Worm (Caenorhabditis elegans): ENCODE data around the gene C14A4.8.

Gene C14A4.8

DNA sequence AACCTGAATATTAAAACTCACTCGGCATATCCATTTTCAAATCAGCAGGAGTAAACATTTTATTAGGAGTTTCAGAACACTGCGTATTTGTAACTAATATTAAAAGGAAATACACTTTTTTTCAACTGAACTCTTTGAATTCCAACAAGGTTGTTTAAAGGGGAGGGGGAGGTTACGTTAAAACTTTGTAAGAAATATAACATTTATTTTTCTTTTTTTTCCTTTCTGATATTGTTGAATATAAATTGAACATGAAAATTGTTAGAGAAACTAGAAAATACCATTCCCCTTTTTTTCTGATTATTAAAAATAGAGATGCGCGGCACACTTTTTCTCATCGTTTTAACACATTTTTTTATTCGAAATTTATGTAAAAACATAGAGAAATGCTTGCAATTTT lies at the start of gene C14A4.8:
C14A4.8 (minus strand) TSS at position 101 of the 400 bp plus-strand sequence.
- TF ChIP-seq nhr-76 (tag; optimal IDR thresholded peaks at IDR 0.05), result no peak
- no peak for TF ChIP-seq ZK337.2 (GFP tag; IDR thresholded peaks at IDR 0.05)
- TF ChIP-seq unc-62 (GFP tag; optimal IDR thresholded peaks at IDR 0.05 in 1 of 2), result peak in 1 of 2 experiments; percentile 83
- TF ChIP-seq unc-62 (tag; optimal IDR thresholded peaks at IDR 0.05), result no peak
- TF ChIP-seq cey-2 (tag; optimal IDR thresholded peaks at IDR 0.05; ENCODE audit: borderline replicate concordance, insufficient read depth), result no peak
- no peak for TF ChIP-seq saeg-2 (GFP tag; IDR thresholded peaks at IDR 0.05)
- TF ChIP-seq F26F4.8 (GFP tag; conservative IDR thresholded peaks at IDR 0.05), result no peak

DNA sequence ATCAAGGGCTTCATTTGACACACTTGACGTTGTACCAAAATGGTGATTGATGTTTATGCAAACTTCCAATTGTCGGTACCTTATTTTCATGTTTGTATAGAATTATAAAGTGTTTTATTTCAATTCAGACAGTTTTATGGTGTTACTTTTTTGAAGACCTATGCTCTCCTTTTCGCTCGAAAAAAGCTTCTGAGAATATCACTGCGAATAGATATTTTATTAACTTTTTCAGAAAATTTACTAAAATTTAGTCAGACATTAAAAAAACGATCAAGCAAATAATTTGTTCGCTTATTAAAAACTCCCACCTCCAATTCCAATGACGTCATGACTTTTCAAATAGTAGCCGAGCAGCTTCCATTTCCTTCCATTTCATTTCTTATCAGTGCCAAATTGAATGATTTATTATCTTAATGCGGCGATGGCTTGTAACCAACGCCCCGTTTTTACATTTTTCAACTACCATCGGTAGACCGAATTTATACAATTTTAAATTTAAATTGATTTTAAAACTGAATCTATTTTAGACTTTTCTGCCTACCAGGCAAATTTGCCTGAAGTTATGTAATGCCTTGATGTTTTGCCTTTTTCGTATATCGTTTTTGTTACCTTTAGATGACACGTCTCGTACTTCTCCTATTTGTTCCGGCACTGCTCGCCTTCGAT lies 49.1 kb upstream of the C14A4.8 start, which contains the start of gene M28.10:
M28.10 (plus strand) TSS at position 616 of the 666 bp plus-strand sequence.
- TF ChIP-seq attf-4 (tag; optimal IDR thresholded peaks at IDR 0.05), result no peak
- TF ChIP-seq hlh-11 (tag; optimal IDR thresholded peaks at IDR 0.05), result peak; percentile 10
- TF ChIP-seq fkh-10 (GFP tag; optimal IDR thresholded peaks at IDR 0.05), result no peak
- peak; percentile 15 for TF ChIP-seq pqm-1 (tag; optimal IDR thresholded peaks at IDR 0.05)
- TF ChIP-seq unc-62 (GFP tag; optimal IDR thresholded peaks at IDR 0.05 in 1 of 2), result peak in 1 of 2 experiments; percentile 97
- TF ChIP-seq unc-62 (tag; optimal IDR thresholded peaks at IDR 0.05), result no peak
- no peak for TF ChIP-seq unc-39 (tag; optimal IDR thresholded peaks at IDR 0.05)
- no peak for TF ChIP-seq nhr-111 (GFP tag; optimal IDR thresholded peaks at IDR 0.05)
- TF ChIP-seq mxl-3 (GFP tag; optimal IDR thresholded peaks at IDR 0.05), result no peak

ce11 chrII:10643403-10643802 lies 45.5 kb upstream of the C14A4.8 start, which contains the start of gene M28.4:
M28.4 (plus strand) TSS chrII:10643703.
- TF ChIP-seq daf-19 (GFP tag; conservative IDR thresholded peaks at IDR 0.05), result no peak
- no peak for TF ChIP-seq ama-1 (optimal IDR thresholded peaks at IDR 0.05)
- no peak for TF ChIP-seq zip-11 (GFP tag; IDR thresholded peaks at IDR 0.05)
- TF ChIP-seq egl-43 (GFP tag; IDR thresholded peaks at IDR 0.05), result no peak
- TF ChIP-seq daf-16 (GFP tag; optimal IDR thresholded peaks at IDR 0.05), result no peak
- TF ChIP-seq daf-16 (tag; optimal IDR thresholded peaks at IDR 0.05), result no peak
- TF ChIP-seq egl-27 (tag; optimal IDR thresholded peaks at IDR 0.05), result no peak
- TF ChIP-seq spr-3 (GFP tag; optimal IDR thresholded peaks at IDR 0.05), result no peak
- TF ChIP-seq tra-1 (GFP tag; IDR thresholded peaks at IDR 0.05), result no peak
- no peak for TF ChIP-seq Y5F2A.4 (GFP tag; optimal IDR thresholded peaks at IDR 0.05)
- TF ChIP-seq ces-1 (GFP tag; optimal IDR thresholded peaks at IDR 0.05), result no peak
- TF ChIP-seq php-3 (GFP tag; IDR thresholded peaks at IDR 0.05), result no peak
- no peak for TF ChIP-seq set-16 (GFP tag; IDR thresholded peaks at IDR 0.05)
- no peak for TF ChIP-seq F49E8.2 (tag; optimal IDR thresholded peaks at IDR 0.05; ENCODE audit: borderline replicate concordance)
- TF ChIP-seq pha-4 (GFP tag; IDR thresholded peaks at IDR 0.05), result no peak
- no peak for TF ChIP-seq pha-4 (tag; optimal IDR thresholded peaks at IDR 0.05)
- TF ChIP-seq attf-4 (tag; optimal IDR thresholded peaks at IDR 0.05), result no peak

DNA sequence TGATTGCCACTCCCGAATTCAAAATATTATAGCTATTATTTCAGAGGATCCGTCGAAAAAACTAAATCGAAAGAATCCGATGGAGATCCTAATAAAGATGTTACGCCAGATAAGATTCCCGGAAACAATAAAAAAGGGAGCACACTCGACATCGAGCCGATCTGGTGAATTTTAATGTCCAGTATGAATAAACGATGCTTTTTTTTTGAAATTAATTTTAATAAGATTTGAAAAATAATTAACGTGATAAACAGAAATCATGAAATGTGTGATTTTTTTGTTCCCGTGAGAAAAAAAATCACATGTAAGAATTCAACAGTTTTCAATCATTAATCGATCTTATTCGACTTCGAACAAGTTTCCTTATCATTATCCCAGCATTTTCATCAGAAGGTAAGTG lies 41.2 kb upstream of the C14A4.8 start, which contains the start of gene M28.9:
M28.9 (plus strand) TSS at position 301 of the 400 bp plus-strand sequence.
- peak in 1 of 2 experiments; percentile 40 for TF ChIP-seq unc-62 (GFP tag; optimal IDR thresholded peaks at IDR 0.05 in 1 of 2)
- TF ChIP-seq unc-62 (tag; optimal IDR thresholded peaks at IDR 0.05), result no peak
- TF ChIP-seq snpc-1.2 (GFP tag; IDR thresholded peaks at IDR 0.05), result no peak

DNA sequence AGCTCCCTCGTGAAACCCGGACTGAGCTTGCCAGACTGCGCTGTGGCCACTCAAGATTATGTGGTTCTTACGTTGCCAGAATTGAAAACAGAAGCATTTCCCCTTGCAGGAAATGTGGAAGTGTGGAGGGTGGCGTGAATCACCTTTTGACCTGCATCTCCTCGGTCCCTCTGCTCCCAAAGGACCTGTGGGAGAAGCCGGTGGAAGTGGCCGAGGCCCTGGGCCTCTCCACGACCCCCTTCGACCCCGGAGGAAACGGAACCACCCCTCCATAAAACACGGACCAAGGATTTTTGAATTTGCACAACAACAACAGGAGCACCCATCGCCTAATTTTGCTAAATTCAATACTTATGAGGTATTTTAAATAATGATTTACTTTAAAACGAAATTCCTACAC lies 39.7 kb upstream of the C14A4.8 start:
- TF ChIP-seq set-16 (GFP tag; IDR thresholded peaks at IDR 0.05), result peak; percentile 80; the same call in 1 of the 2 replicates

ce11 chrII:10630944-10631343 lies 33.0 kb upstream of the C14A4.8 start:
- TF ChIP-seq ceh-82 (tag; optimal IDR thresholded peaks at IDR 0.05), result no peak
- TF ChIP-seq pqm-1 (tag; optimal IDR thresholded peaks at IDR 0.05), result peak; percentile 63
- TF ChIP-seq dpl-1 (GFP tag; optimal IDR thresholded peaks at IDR 0.05), result no peak

Data from whole organism, L4 larva.